Worm (Caenorhabditis elegans) whole organism, midembryonic: ENCODE results near the gene spt-5.

Source experiments
- T22C8.4 ChIP-seq: fragments of 200-800 bp; sonication (Bioruptor generic); IDR thresholded peaks from 2 replicates; pipeline ENCODE4 v1.3.6; 2022; ENCODE audit warnings: missing genetic modification characterization, missing compliant biosample characterization
- cog-1 ChIP-seq: sonication (generic microtip); optimal IDR thresholded peaks from 2 replicates; lab custom pipeline; 2016; ENCODE audit warnings: missing genetic modification characterization, missing compliant biosample characterization
- flt-1 ChIP-seq: fragments of 200-800 bp; sonication (Bioruptor generic); IDR thresholded peaks from 2 replicates; pipeline ENCODE4 v1.3.6; 2022; ENCODE audit warnings: missing genetic modification characterization, missing compliant biosample characterization
- klf-2 ChIP-seq: fragments of 200-800 bp; sonication (Bioruptor generic); conservative IDR thresholded peaks from 2 replicates; pipeline ENCODE4 v1.3.6; 2022; ENCODE audit warnings: missing genetic modification reagents, missing genetic modification characterization, missing compliant biosample characterization
- med-1 ChIP-seq: sonication (generic microtip); optimal IDR thresholded peaks from 2 replicates; lab custom pipeline; 2017; ENCODE audit warnings: missing genetic modification characterization, mild to moderate bottlenecking, missing compliant biosample characterization, antibody characterized with exemption, missing genetic modification reagents; ENCODE audit not compliant: insufficient read depth
- ref-1 ChIP-seq: fragments of 200-800 bp; sonication (Bioruptor generic); conservative IDR thresholded peaks from 2 replicates; pipeline ENCODE4 v1.3.6; 2022; ENCODE audit warnings: missing genetic modification reagents, missing genetic modification characterization, missing compliant biosample characterization
- tab-1 ChIP-seq: fragments of 200-800 bp; sonication (Bioruptor generic); IDR thresholded peaks from 2 replicates; pipeline ENCODE4 v1.3.6; 2022; ENCODE audit warnings: missing genetic modification characterization, missing compliant biosample characterization
- ztf-23 ChIP-seq: fragments of 200-800 bp; sonication (Bioruptor generic); IDR thresholded peaks from 2 replicates; pipeline ENCODE4 v1.3.6; 2022; ENCODE audit warnings: missing genetic modification reagents, missing genetic modification characterization, missing compliant biosample characterization
- ztf-29 ChIP-seq: fragments of 200-800 bp; sonication (Bioruptor generic); IDR thresholded peaks from 2 replicates; pipeline ENCODE4 v1.3.6; 2022; ENCODE audit warnings: missing genetic modification reagents, missing genetic modification characterization, missing compliant biosample characterization

spt-5 gene

ce11 chrIV:12043054-12043453 lies 8.2 kb upstream of the spt-5 start:
- TF ChIP-seq tab-1: no peak
- TF ChIP-seq klf-2 (GFP tag; lab: Robert Waterston, UW): no peak
- no peak for TF ChIP-seq ztf-29 (GFP tag; lab: Robert Waterston, UW)
- TF ChIP-seq T22C8.4 (GFP tag; lab: Robert Waterston, UW): no peak
- TF ChIP-seq med-1 (GFP tag; lab: Kevin White, UChicago): no peak
- TF ChIP-seq cog-1 (tag; lab: Kevin White, UChicago): no peak
- no peak for TF ChIP-seq ref-1 (GFP tag; lab: Robert Waterston, UW)
- no peak for TF ChIP-seq ztf-23 (GFP tag; lab: Robert Waterston, UW)
- no peak for TF ChIP-seq flt-1 (GFP tag; lab: Robert Waterston, UW)

ce11 chrIV:12044844-12045738 lies 6.2 kb upstream of the spt-5 start:
- no peak for TF ChIP-seq ztf-29 (GFP tag; lab: Robert Waterston, UW)
- no peak for TF ChIP-seq med-1 (GFP tag; lab: Kevin White, UChicago)
- TF ChIP-seq flt-1 (GFP tag; lab: Robert Waterston, UW): no peak
- no peak for TF ChIP-seq T22C8.4 (GFP tag; lab: Robert Waterston, UW)
- no peak for TF ChIP-seq ref-1 (GFP tag; lab: Robert Waterston, UW)
- no peak for TF ChIP-seq klf-2 (GFP tag; lab: Robert Waterston, UW)
- TF ChIP-seq cog-1 (tag; lab: Kevin White, UChicago): no peak
- no peak for TF ChIP-seq tab-1
- no peak for TF ChIP-seq ztf-23 (GFP tag; lab: Robert Waterston, UW)

ce11 chrIV:12046524-12047203 lies 4.6 kb upstream of the spt-5 start, which contains the start of gene T12G3.2:
Gene T12G3.2, minus strand, starts transcription at chrIV:12046967.
- TF ChIP-seq ztf-29 (GFP tag; lab: Robert Waterston, UW) (no peak), ref-1 (GFP tag; lab: Robert Waterston, UW) (no peak), klf-2 (GFP tag; lab: Robert Waterston, UW) (no peak), T22C8.4 (GFP tag; lab: Robert Waterston, UW) (no peak), cog-1 (tag; lab: Kevin White, UChicago) (no peak), ztf-23 (GFP tag; lab: Robert Waterston, UW) (no peak), tab-1 (no peak), flt-1 (GFP tag; lab: Robert Waterston, UW) (no peak), med-1 (GFP tag; lab: Kevin White, UChicago) (no peak)

DNA sequence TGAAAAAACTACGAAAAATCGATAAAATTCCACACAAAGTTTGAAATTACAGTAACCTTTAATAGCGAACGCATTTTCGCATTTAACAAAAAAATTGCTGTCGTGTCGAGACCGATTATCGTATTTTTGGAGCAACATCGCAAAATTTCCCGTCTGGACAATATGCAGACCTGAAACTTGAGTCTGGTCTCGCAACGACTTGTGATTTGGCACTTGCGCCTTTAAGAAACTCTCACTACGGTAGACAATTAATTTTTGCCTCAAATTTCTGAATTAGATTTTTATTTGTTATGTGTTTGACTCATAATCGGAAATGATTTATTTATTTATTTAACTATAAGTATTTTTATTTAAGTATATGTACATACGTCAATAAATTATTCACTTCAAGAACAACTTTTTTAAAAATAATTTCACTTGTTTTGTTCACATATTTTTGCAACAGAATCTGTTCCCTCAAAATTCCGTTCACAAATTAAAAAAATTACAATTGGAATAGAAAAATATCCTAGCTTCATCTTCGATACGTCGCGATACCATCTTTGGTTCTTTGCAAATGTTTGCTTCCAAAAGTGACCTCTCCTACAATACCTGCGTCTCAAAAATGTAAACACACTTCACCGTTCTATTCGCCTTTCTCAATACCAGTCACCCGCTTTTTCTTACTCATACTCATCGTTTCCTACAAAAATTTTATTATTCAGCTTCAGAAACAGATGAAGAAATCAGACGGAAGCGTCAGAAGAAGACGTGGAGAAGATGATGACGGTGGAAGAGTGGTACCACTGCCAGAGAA lies 3.5 kb upstream of the spt-5 start, which contains the start of gene T12G3.4:
T12G3.4 (plus strand) TSS at position 705 of the 796 bp plus-strand sequence.
- TF ChIP-seq flt-1 (GFP tag; lab: Robert Waterston, UW) (no peak), cog-1 (tag; lab: Kevin White, UChicago) (no peak), ref-1 (GFP tag; lab: Robert Waterston, UW) (no peak), med-1 (GFP tag; lab: Kevin White, UChicago) (no peak), klf-2 (GFP tag; lab: Robert Waterston, UW) (no peak), T22C8.4 (GFP tag; lab: Robert Waterston, UW) (no peak), ztf-29 (GFP tag; lab: Robert Waterston, UW) (no peak), ztf-23 (GFP tag; lab: Robert Waterston, UW) (no peak), tab-1 (no peak)

DNA sequence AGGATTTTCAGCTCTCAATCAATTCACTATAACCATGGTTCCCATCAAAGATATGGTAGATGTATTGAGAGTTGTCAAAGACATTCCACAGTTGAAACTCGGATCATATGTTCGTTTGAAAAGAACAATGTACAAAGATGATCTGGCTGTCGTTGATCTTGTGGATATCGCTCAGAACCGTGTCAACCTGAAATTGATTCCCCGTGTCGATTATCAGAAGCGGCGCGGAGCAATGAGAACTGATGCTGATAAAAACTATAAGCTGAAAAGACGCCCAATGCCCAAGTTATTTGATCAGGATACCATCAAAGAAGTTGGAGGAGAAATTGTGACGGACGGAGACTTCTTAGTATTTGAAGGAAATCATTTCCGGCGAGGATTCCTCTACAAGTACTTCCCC lies 1.2 kb downstream of the spt-5 start:
- TF ChIP-seq ztf-29 (GFP tag; lab: Robert Waterston, UW): no peak
- TF ChIP-seq klf-2 (GFP tag; lab: Robert Waterston, UW): no peak
- TF ChIP-seq med-1 (GFP tag; lab: Kevin White, UChicago): no peak
- no peak for TF ChIP-seq T22C8.4 (GFP tag; lab: Robert Waterston, UW)
- no peak for TF ChIP-seq ref-1 (GFP tag; lab: Robert Waterston, UW)
- TF ChIP-seq ztf-23 (GFP tag; lab: Robert Waterston, UW): no peak
- no peak for TF ChIP-seq cog-1 (tag; lab: Kevin White, UChicago)
- no peak for TF ChIP-seq flt-1 (GFP tag; lab: Robert Waterston, UW)
- no peak for TF ChIP-seq tab-1

ce11 chrIV:12056603-12057002 lies 5.3 kb downstream of the spt-5 start, which contains the start of gene K08E4.2:
Gene K08E4.2, minus strand, starts transcription at chrIV:12056656.
- TF ChIP-seq flt-1 (GFP tag; lab: Robert Waterston, UW) (no peak), cog-1 (tag; lab: Kevin White, UChicago) (no peak), med-1 (GFP tag; lab: Kevin White, UChicago) (no peak), tab-1 (no peak), ztf-29 (GFP tag; lab: Robert Waterston, UW) (no peak), T22C8.4 (GFP tag; lab: Robert Waterston, UW) (no peak), klf-2 (GFP tag; lab: Robert Waterston, UW) (no peak), ref-1 (GFP tag; lab: Robert Waterston, UW) (no peak), ztf-23 (GFP tag; lab: Robert Waterston, UW) (no peak)

DNA sequence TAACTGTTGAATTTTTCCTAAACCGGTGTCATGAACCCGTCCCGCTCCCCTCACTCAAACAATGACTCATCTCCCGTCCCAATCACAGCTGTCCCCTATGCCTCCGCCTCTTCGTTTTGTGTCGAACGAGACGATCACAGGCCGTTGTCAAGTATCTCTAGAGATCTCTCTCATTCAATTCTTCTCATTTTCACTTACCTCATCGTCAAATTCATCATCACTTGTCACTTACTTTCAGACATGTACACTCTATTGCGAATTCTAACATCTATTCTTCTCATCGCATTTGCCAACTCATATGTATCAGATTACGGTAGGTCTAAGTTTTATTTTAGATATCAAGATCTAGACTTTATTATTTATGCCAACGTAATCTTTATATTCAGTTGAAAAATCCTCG lies 6.2 kb downstream of the spt-5 start, which contains the start of gene K08E4.3:
K08E4.3 (plus strand) TSS at position 235 of the 400 bp plus-strand sequence.
- TF ChIP-seq flt-1 (GFP tag; lab: Robert Waterston, UW): no peak
- no peak for TF ChIP-seq tab-1
- no peak for TF ChIP-seq ztf-23 (GFP tag; lab: Robert Waterston, UW)
- TF ChIP-seq med-1 (GFP tag; lab: Kevin White, UChicago): no peak
- no peak for TF ChIP-seq ref-1 (GFP tag; lab: Robert Waterston, UW)
- TF ChIP-seq cog-1 (tag; lab: Kevin White, UChicago): no peak
